Worm (Caenorhabditis elegans): Measurements from ENCODE around the gene tag-267.

Gene tag-267

ce11 chrIII:598168-598567, 42.4 kb upstream of the tag-267 start (continued):
- TF ChIP-seq lag-1 (GFP tag; IDR thresholded peaks at IDR 0.05): no peak
- no peak for TF ChIP-seq B0019.2 (GFP tag; conservative IDR thresholded peaks at IDR 0.05)

- TF ChIP-seq ztf-25 (GFP tag; IDR thresholded peaks at IDR 0.05) (no peak), C06A6.2 (GFP tag; conservative IDR thresholded peaks at IDR 0.05) (no peak), ztf-3 (GFP tag; optimal IDR thresholded peaks at IDR 0.05) (no peak), egl-18 (GFP tag; IDR thresholded peaks at IDR 0.05) (no peak), nhr-90 (tag; optimal IDR thresholded peaks at IDR 0.05) (no peak), dox-1 (GFP tag; IDR thresholded peaks at IDR 0.05) (no peak)
Observed at ce11 chrIII:598687-599086, 41.9 kb upstream of the tag-267 start, which contains the start of gene Y55B1AR.2. Y55B1AR.2 (minus strand) TSS chrIII:598787.

- TF ChIP-seq K12H6.12 (tag; optimal IDR thresholded peaks at IDR 0.05) (no peak), Y56A3A.18 (GFP tag; IDR thresholded peaks at IDR 0.05) (no peak), mxl-1 (tag; optimal IDR thresholded peaks at IDR 0.05) (no peak), F49E8.2 (tag; optimal IDR thresholded peaks at IDR 0.05; ENCODE audit: insufficient read depth) (no peak), let-607 (tag; optimal IDR thresholded peaks at IDR 0.05) (peak in 1 of 2 experiments; percentile 17), hlh-12 (tag; optimal IDR thresholded peaks at IDR 0.05) (no peak), ekl-4 (GFP tag; IDR thresholded peaks at IDR 0.05) (0 out of 2 replicates have a peak, but pooled peaks have one; percentile 36), ceh-79 (tag; optimal IDR thresholded peaks at IDR 0.05) (no peak), nhr-120 (GFP tag; IDR thresholded peaks at IDR 0.05) (no peak), F55B11.4 (tag; optimal IDR thresholded peaks at IDR 0.05; ENCODE audit: borderline replicate concordance, insufficient read depth) (no peak), F23B12.7 (tag; optimal IDR thresholded peaks at IDR 0.05; ENCODE audit: insufficient read depth) (no peak), ceh-100 (GFP tag; IDR thresholded peaks at IDR 0.05) (no peak), chd-7 (tag; optimal IDR thresholded peaks at IDR 0.05) (no peak), nhr-80 (tag; optimal IDR thresholded peaks at IDR 0.05) (peak; percentile 18), egl-44 (GFP tag; IDR thresholded peaks at IDR 0.05) (no peak), ZK185.1 (tag; optimal IDR thresholded peaks at IDR 0.05; ENCODE audit: poor library complexity, severe bottlenecking) (peak; percentile 42), madf-6 (GFP tag; IDR thresholded peaks at IDR 0.05) (no peak), dpff-1 (tag; optimal IDR thresholded peaks at IDR 0.05) (no peak), Y53G8AR.9 (GFP tag; conservative IDR thresholded peaks at IDR 0.05) (0 out of 2 replicates have a peak, but pooled peaks have one; percentile 40), cebp-1 (GFP tag; IDR thresholded peaks at IDR 0.05) (no peak), cebp-1 (tag; optimal IDR thresholded peaks at IDR 0.05) (peak; percentile 7), hmg-1.2 (GFP tag; IDR thresholded peaks at IDR 0.05) (no peak)
Observed at ce11 chrIII:599279-599678, 41.3 kb upstream of the tag-267 start.

- TF ChIP-seq pbrm-1 (GFP tag; IDR thresholded peaks at IDR 0.05) (0 out of 2 replicates have a peak, but pooled peaks have one; percentile 6), F23B12.7 (tag; optimal IDR thresholded peaks at IDR 0.05; ENCODE audit: insufficient read depth) (peak; percentile 35), attf-6 (GFP tag; IDR thresholded peaks at IDR 0.05) (no peak), hsf-1 (GFP tag; IDR thresholded peaks at IDR 0.05) (0 out of 2 replicates have a peak, but pooled peaks have one; percentile 8), ztf-22 (GFP tag; optimal IDR thresholded peaks at IDR 0.05) (peak; percentile 5), ekl-4 (GFP tag; IDR thresholded peaks at IDR 0.05) (no peak), ets-4 (GFP tag; optimal IDR thresholded peaks at IDR 0.05) (peak; percentile 70), dox-1 (GFP tag; IDR thresholded peaks at IDR 0.05) (0 out of 2 replicates have a peak, but pooled peaks have one; percentile 59), let-607 (tag; optimal IDR thresholded peaks at IDR 0.05) (peak; percentile 92 to 96), let-526 (GFP tag; IDR thresholded peaks at IDR 0.05) (0 out of 2 replicates have a peak, but pooled peaks have one; percentile 16), pha-4 (tag; optimal IDR thresholded peaks at IDR 0.05) (peak; percentile 29), lin-40 (tag; optimal IDR thresholded peaks at IDR 0.05) (peak; percentile 14), K12H6.12 (tag; optimal IDR thresholded peaks at IDR 0.05) (no peak), ZK185.1 (tag; optimal IDR thresholded peaks at IDR 0.05; ENCODE audit: poor library complexity, severe bottlenecking) (peak; percentile 66), tbp1 (GFP tag; optimal IDR thresholded peaks at IDR 0.05) (peak; percentile 27), rec-8 (tag; optimal IDR thresholded peaks at IDR 0.05) (no peak), ccch-3 (GFP tag; optimal IDR thresholded peaks at IDR 0.05) (no peak), nhr-90 (tag; optimal IDR thresholded peaks at IDR 0.05) (peak; percentile 49), unc-130 (GFP tag; optimal IDR thresholded peaks at IDR 0.05) (no peak)
Observed at ce11 chrIII:600316-600932, 40.2 kb upstream of the tag-267 start, which contains the start of gene lec-6. lec-6 (minus strand) TSS chrIII:600366.
